Worm (Caenorhabditis elegans) whole organism, late embryonic: Measurements from ENCODE around the gene F46G10.4.

Experiments used
- T23F11.4 ChIP-seq: fragments of 200-800 bp; sonication (Bioruptor generic); optimal IDR thresholded peaks from 2 replicates; lab custom pipeline; 2018; ENCODE audit warnings: mild to moderate bottlenecking, missing genetic modification characterization, missing compliant biosample characterization
- ama-1 ChIP-seq: fragments of 150-350 bp; optimal IDR thresholded peaks from 2 replicates; lab custom pipeline; 2014
- ceh-14 ChIP-seq: sonication (generic microtip); optimal IDR thresholded peaks from 2 replicates; lab custom pipeline; 2016; ENCODE audit warnings: missing genotype, missing genetic modification characterization, missing compliant biosample characterization
- fkh-10 ChIP-seq: fragments of 150-350 bp; optimal IDR thresholded peaks from 2 replicates; lab custom pipeline; 2014; ENCODE audit warnings: missing biosample characterization, missing genetic modification reagents, missing genetic modification characterization
- hlh-15 ChIP-seq: sonication (generic microtip); optimal IDR thresholded peaks from 2 replicates; lab custom pipeline; 2016; ENCODE audit warnings: missing genetic modification characterization, missing compliant biosample characterization
- nhr-11 ChIP-seq: fragments of 150-350 bp; optimal IDR thresholded peaks from 2 replicates; lab custom pipeline; 2014; ENCODE audit warnings: missing biosample characterization, missing genetic modification characterization
- pax-1 ChIP-seq: fragments of 150-350 bp; optimal IDR thresholded peaks from 2 replicates; lab custom pipeline; 2014; ENCODE audit warnings: missing biosample characterization, missing genetic modification characterization
- pha-4 ChIP-seq: fragments of 150-350 bp; optimal IDR thresholded peaks from 2 replicates; lab custom pipeline; 2018; ENCODE audit warnings: missing biosample characterization, missing genetic modification reagents, missing genetic modification characterization
- pqm-1 ChIP-seq: sonication (generic microtip); optimal IDR thresholded peaks from 2 replicates; lab custom pipeline; 2016; ENCODE audit warnings: missing genetic modification characterization, missing compliant biosample characterization
- rnt-1 ChIP-seq: sonication (generic microtip); optimal IDR thresholded peaks from 2 replicates; lab custom pipeline; 2016; ENCODE audit warnings: missing genetic modification characterization, missing compliant biosample characterization
- sdc-2 ChIP-seq: sonication (generic microtip); optimal IDR thresholded peaks from 2 replicates; lab custom pipeline; 2016; ENCODE audit warnings: missing genotype, missing genetic modification characterization, missing compliant biosample characterization
- unc-86 ChIP-seq: sonication (generic microtip); optimal IDR thresholded peaks from 2 replicates; lab custom pipeline; 2016; ENCODE audit warnings: missing genetic modification characterization, missing compliant biosample characterization

DNA sequence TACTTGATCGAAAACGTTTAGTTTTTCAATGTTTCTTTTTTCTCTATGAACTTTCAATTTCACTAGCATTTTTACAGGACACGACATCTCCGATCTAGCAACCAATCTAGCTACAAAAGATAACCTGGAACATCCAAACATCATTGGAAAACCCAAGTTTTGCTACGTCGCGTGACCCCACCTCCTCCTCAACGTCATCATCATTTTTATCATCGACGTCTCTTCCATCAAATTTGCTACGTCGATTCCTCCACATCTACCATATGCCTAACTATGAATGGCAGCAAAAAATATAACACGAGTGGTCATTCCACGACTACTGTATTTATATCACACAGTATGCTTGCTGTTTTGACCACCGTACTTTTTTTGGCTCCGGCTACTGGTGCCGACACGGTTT, 11.0 kb upstream of the F46G10.4 start, which contains the start of gene F46G10.2:
- no peak for TF ChIP-seq hlh-15 (tag; lab: Kevin White, UChicago)
- TF ChIP-seq pha-4 (tag; lab: Kevin White, UChicago): no peak
- no peak for TF ChIP-seq fkh-10 (GFP tag; lab: Kevin White, UChicago)
- TF ChIP-seq pax-1 (tag; lab: Kevin White, UChicago): no peak
- no peak for TF ChIP-seq sdc-2 (tag; lab: Kevin White, UChicago)
- no peak for TF ChIP-seq rnt-1 (tag; lab: Kevin White, UChicago)
- no peak for TF ChIP-seq ama-1
- TF ChIP-seq unc-86 (tag; lab: Kevin White, UChicago): no peak
- TF ChIP-seq ceh-14 (tag; lab: Kevin White, UChicago): no peak
- no peak for TF ChIP-seq pqm-1 (tag; lab: Kevin White, UChicago)
- no peak for TF ChIP-seq T23F11.4 (GFP tag; lab: Kevin White, UChicago)
- TF ChIP-seq nhr-11: no peak
